Worm (Caenorhabditis elegans) whole organism, L2 larva: ENCODE measurements around the gene F54H12.8.

ENCODE experiments used
- aly-2 ChIP-seq: fragments of 150-350 bp; optimal IDR thresholded peaks from 2 replicates; lab custom pipeline; 2014; ENCODE audit warnings: missing biosample characterization, missing genetic modification characterization
- elt-3 ChIP-seq: sonication (generic microtip); optimal IDR thresholded peaks from 2 replicates; lab custom pipeline; 2017; ENCODE audit warnings: missing biosample characterization, missing genetic modification characterization
- nhr-23 ChIP-seq: fragments of 150-350 bp; optimal IDR thresholded peaks from 2 replicates; lab custom pipeline; 2014; ENCODE audit warnings: missing biosample characterization, missing genetic modification reagents, missing genetic modification characterization
- nhr-237 ChIP-seq: fragments of 150-350 bp; optimal IDR thresholded peaks from 2 replicates; lab custom pipeline; 2014; ENCODE audit warnings: missing biosample characterization, missing genetic modification characterization
- nhr-77 ChIP-seq: fragments of 150-350 bp; optimal IDR thresholded peaks from 2 replicates; lab custom pipeline; 2014; ENCODE audit warnings: missing biosample characterization, missing genetic modification characterization

DNA sequence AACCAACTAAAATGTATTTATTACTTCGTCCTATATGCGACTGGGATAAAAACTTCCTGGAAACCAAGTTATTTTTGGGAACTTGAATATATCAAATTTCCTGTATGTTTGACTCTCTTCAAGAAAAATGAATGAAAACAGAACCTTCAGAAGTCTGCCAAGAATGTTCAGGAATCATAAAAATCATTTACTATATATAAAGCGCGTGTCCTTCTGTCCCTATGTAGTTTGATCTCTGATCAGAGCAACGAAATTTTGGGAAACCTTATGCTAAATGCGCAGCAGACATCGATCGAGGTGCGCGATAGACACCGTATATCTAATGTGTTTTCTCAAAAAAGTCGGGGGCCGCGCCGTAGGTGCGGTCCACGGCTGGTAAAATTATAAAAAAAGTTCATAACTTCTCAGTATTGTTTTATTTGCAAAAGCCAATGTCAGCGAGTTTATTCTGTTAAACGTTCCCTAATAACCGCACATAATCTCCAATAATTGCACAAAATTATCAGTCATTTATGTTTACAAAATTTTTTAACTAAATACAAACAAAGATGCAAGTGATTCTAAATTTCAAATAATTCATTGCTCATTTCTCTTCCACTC, 28.5 kb upstream of the F54H12.8 start:
- no peak for TF ChIP-seq nhr-237 (tag; lab: Kevin White, UChicago)
- no peak for TF ChIP-seq nhr-77 (tag; lab: Kevin White, UChicago)
- no peak for TF ChIP-seq nhr-23 (tag; lab: Kevin White, UChicago)
- TF ChIP-seq elt-3 (tag; lab: Kevin White, UChicago), result no peak
- TF ChIP-seq aly-2, result no peak
